Fruit fly (Drosophila melanogaster): ENCODE data around the gene CG31391.

Gene CG31391

DNA sequence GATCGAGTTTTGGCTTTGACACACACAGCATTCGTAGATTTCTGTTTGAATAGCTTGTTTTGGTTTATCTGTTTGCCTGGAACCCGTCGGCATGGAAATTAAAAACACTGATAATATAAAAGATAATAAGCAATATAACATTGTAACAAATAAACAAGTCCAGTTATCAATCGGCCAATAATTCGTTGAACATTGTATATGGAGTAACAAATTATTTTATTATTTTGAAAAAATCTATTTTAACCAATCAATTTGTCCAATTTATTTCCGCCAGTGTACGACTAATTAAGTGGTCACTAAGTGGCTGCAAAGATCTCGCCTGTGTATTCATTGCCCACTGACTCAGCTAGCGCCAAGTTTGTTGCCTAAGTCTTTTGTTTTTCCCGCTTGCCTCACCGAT lies 16.0 kb downstream of the CG31391 start (continued):
- no peak for TF ChIP-seq CG1024 (GFP tag; IDR thresholded peaks at IDR 0.05)
- peak; percentile 76 for TF ChIP-seq CG9932 (GFP tag; IDR thresholded peaks at IDR 0.05)
- peak; percentile 10 for TF ChIP-seq CG12071 (GFP tag; optimal IDR thresholded peaks at IDR 0.05)
- peak; percentile 21 for TF ChIP-seq CG6813 (GFP tag; optimal IDR thresholded peaks at IDR 0.05)
- no peak for TF ChIP-seq NC2α (GFP tag; optimal IDR thresholded peaks at IDR 0.05)
- no peak for TF ChIP-seq corto (GFP tag; optimal IDR thresholded peaks at IDR 0.05)
- no peak for TF ChIP-seq da (GFP tag; optimal IDR thresholded peaks at IDR 0.05)
- no peak for TF ChIP-seq cato (GFP tag; optimal IDR thresholded peaks at IDR 0.05; ENCODE audit: borderline replicate concordance)
- no peak for TF ChIP-seq Max (GFP tag; optimal IDR thresholded peaks at IDR 0.05)
- peak; percentile 88 for TF ChIP-seq Rfx (GFP tag; IDR thresholded peaks at IDR 0.05)
- TF ChIP-seq org-1 (GFP tag; optimal IDR thresholded peaks at IDR 0.05) = no peak
- peak; percentile 58 for TF ChIP-seq CG3281 (GFP tag; optimal IDR thresholded peaks at IDR 0.05)
- peak; percentile 55 for TF ChIP-seq CG9215 (GFP tag; IDR thresholded peaks at IDR 0.05)
- no peak for TF ChIP-seq CG11723 (GFP tag; optimal IDR thresholded peaks at IDR 0.05)
- no peak for TF ChIP-seq abd-A (tag; optimal IDR thresholded peaks at IDR 0.05)
- no peak for TF ChIP-seq Bdp1 (GFP tag; optimal IDR thresholded peaks at IDR 0.05)
- TF ChIP-seq tup (GFP tag; optimal IDR thresholded peaks at IDR 0.05) = peak; percentile 7
- TF ChIP-seq Bteb2 (GFP tag; optimal IDR thresholded peaks at IDR 0.05) = peak; percentile 56
- peak; percentile 52 for TF ChIP-seq Fer1 (GFP tag; optimal IDR thresholded peaks at IDR 0.05)
- TF ChIP-seq inv (GFP tag; IDR thresholded peaks at IDR 0.05; ENCODE audit: partially characterized antibody) = no peak
- peak; percentile 4 for TF ChIP-seq fd3F (GFP tag; optimal IDR thresholded peaks at IDR 0.05)
- no peak for TF ChIP-seq CG1792 (GFP tag; optimal IDR thresholded peaks at IDR 0.05)
- TF ChIP-seq CG2116 (GFP tag; optimal IDR thresholded peaks at IDR 0.05) = no peak
- no peak for TF ChIP-seq Jarid2 (GFP tag; optimal IDR thresholded peaks at IDR 0.05)
- TF ChIP-seq Atf-2 (GFP tag; optimal IDR thresholded peaks at IDR 0.05) = no peak
- no peak for TF ChIP-seq CG9437 (GFP tag; optimal IDR thresholded peaks at IDR 0.05)
- TF ChIP-seq ssp (GFP tag; IDR thresholded peaks at IDR 0.05) = peak; percentile 29; the same call in 1 of the 2 replicates
- TF ChIP-seq Lhr (GFP tag; optimal IDR thresholded peaks at IDR 0.05) = no peak
- TF ChIP-seq sens-2 (GFP tag; IDR thresholded peaks at IDR 0.05) = no peak
- no peak for TF ChIP-seq Gug (GFP tag; IDR thresholded peaks at IDR 0.05)
- TF ChIP-seq CG3163 (GFP tag; optimal IDR thresholded peaks at IDR 0.05) = no peak
- peak; percentile 51 for TF ChIP-seq CG9727 (GFP tag; optimal IDR thresholded peaks at IDR 0.05)
- TF ChIP-seq CG17802 (tag; optimal IDR thresholded peaks at IDR 0.05) = no peak
- TF ChIP-seq Ptx1 (GFP tag; IDR thresholded peaks at IDR 0.05) = peak; percentile 33; the same call in 1 of the 2 replicates
- no peak for TF ChIP-seq prd (optimal IDR thresholded peaks at IDR 0.05)
- TF ChIP-seq prd (GFP tag; IDR thresholded peaks at IDR 0.05) = peak; percentile 67; the same call in 2 of the 3 replicates
- no peak for TF ChIP-seq aop (GFP tag; IDR thresholded peaks at IDR 0.05)
- no peak for TF ChIP-seq p53 (GFP tag; optimal IDR thresholded peaks at IDR 0.05)
- no peak for TF ChIP-seq CG34224 (GFP tag; IDR thresholded peaks at IDR 0.05; ENCODE audit: partially characterized antibody)
- TF ChIP-seq Scr (GFP tag; IDR thresholded peaks at IDR 0.05; ENCODE audit: partially characterized antibody) = no peak
- TF ChIP-seq CG5245 (GFP tag; optimal IDR thresholded peaks at IDR 0.05) = no peak
- peak in 1 of 2 experiments; percentile 30 for TF ChIP-seq Hr51 (GFP tag; optimal IDR thresholded peaks at IDR 0.05)
- no peak for TF ChIP-seq br (optimal IDR thresholded peaks at IDR 0.05)
- TF ChIP-seq CG17385 (GFP tag; optimal IDR thresholded peaks at IDR 0.05) = peak; percentile 34
- 0 out of 3 replicates have a peak, but pooled peaks have one; percentile 13 for TF ChIP-seq H15 (GFP tag; IDR thresholded peaks at IDR 0.05)
- peak; percentile 71 for TF ChIP-seq gem (tag; optimal IDR thresholded peaks at IDR 0.05)
- TF ChIP-seq lola (GFP tag; optimal IDR thresholded peaks at IDR 0.05) = no peak
- no peak for TF ChIP-seq lbe (GFP tag; optimal IDR thresholded peaks at IDR 0.05)
- TF ChIP-seq CG18599 (GFP tag; optimal IDR thresholded peaks at IDR 0.05) = peak; percentile 58
- TF ChIP-seq zen2 (GFP tag; IDR thresholded peaks at IDR 0.05; ENCODE audit: partially characterized antibody) = no peak
- TF ChIP-seq slou (GFP tag; optimal IDR thresholded peaks at IDR 0.05) = no peak

Data from whole organism, embryonic.